Worm (Caenorhabditis elegans) whole organism, L4 larva: ENCODE data around the gene gpa-7.

Experiments used
- D1046.2 ChIP-seq: fragments of 200-800 bp; sonication (Bioruptor generic); IDR thresholded peaks from 2 replicates; pipeline ENCODE4 v1.3.6; 2022; ENCODE audit warnings: missing genetic modification characterization, missing compliant biosample characterization
- R02D3.7 ChIP-seq: fragments of 150-350 bp; sonication (generic microtip); optimal IDR thresholded peaks from 3 replicates; lab custom pipeline; 2014; ENCODE audit warnings: missing biosample characterization, missing genetic modification characterization
- Y48G9A.11 ChIP-seq: fragments of 200-800 bp; sonication (Bioruptor generic); IDR thresholded peaks from 2 replicates; pipeline ENCODE4 v1.3.6; 2022; ENCODE audit warnings: missing genetic modification reagents, missing genetic modification characterization, missing compliant biosample characterization
- Y5F2A.4 ChIP-seq: fragments of 200-800 bp; sonication (Bioruptor generic); optimal IDR thresholded peaks from 2 replicates; lab custom pipeline; 2018; ENCODE audit warnings: mild to moderate bottlenecking, missing genetic modification characterization, missing compliant biosample characterization
- ZK546.5 ChIP-seq, 2 experiments: sonication (generic microtip); optimal IDR thresholded peaks; 2 replicates each; lab custom pipeline; 2017; ENCODE audit warnings: missing biosample characterization in 2 of 2, missing genetic modification characterization in 2 of 2
- aha-1 ChIP-seq: fragments of 150-350 bp; peaks from one replicate; lab custom pipeline; 2014; ENCODE audit warnings: missing biosample characterization, missing genetic modification characterization
- arid-1 ChIP-seq: fragments of 200-800 bp; sonication (Bioruptor generic); conservative IDR thresholded peaks from 2 replicates; pipeline ENCODE4 v1.3.6; 2022; ENCODE audit warnings: missing genetic modification reagents, missing genetic modification characterization, missing compliant biosample characterization
- ces-1 ChIP-seq: fragments of 150-350 bp; sonication (generic microtip); optimal IDR thresholded peaks from 4 replicates; lab custom pipeline; 2014; ENCODE audit warnings: missing biosample characterization, missing genetic modification reagents, missing genetic modification characterization
- daf-16 ChIP-seq, 3 experiments: sonication (generic microtip); optimal IDR thresholded peaks; 2 replicates each; lab custom pipeline; 2016 to 2017; ENCODE audit warnings: missing genetic modification characterization in 3 of 3, missing genetic modification reagents in 3 of 3, mild to moderate bottlenecking in 2 of 3, missing compliant biosample characterization in 2 of 3, missing biosample characterization in 1 of 3, moderate library complexity in 1 of 3
- daf-19 ChIP-seq: fragments of 200-800 bp; sonication (Bioruptor generic); conservative IDR thresholded peaks from 2 replicates; pipeline ENCODE4 v1.3.6; 2022; ENCODE audit warnings: missing genetic modification characterization, missing compliant biosample characterization
- dmd-6 ChIP-seq: fragments of 200-800 bp; sonication (Bioruptor generic); IDR thresholded peaks from 2 replicates; pipeline ENCODE4 v1.3.6; 2022; ENCODE audit warnings: missing genetic modification reagents, missing genetic modification characterization, missing compliant biosample characterization
- dmd-9 ChIP-seq: fragments of 200-800 bp; sonication (Bioruptor generic); IDR thresholded peaks from 2 replicates; pipeline ENCODE4 v1.3.6; 2022; ENCODE audit warnings: missing genetic modification reagents, missing genetic modification characterization, missing compliant biosample characterization
- dpl-1 ChIP-seq: fragments of 150-350 bp; optimal IDR thresholded peaks from 2 replicates; lab custom pipeline; 2014; ENCODE audit warnings: missing biosample characterization, missing genetic modification reagents, missing genetic modification characterization
- dve-1 ChIP-seq: sonication (generic microtip); optimal IDR thresholded peaks from 2 replicates; lab custom pipeline; 2017; ENCODE audit warnings: antibody characterized with exemption, mild to moderate bottlenecking, missing genetic modification characterization, missing compliant biosample characterization; ENCODE audit not compliant: insufficient read depth
- egl-27 ChIP-seq: sonication (generic microtip); optimal IDR thresholded peaks from 3 replicates; lab custom pipeline; 2017; ENCODE audit warnings: missing biosample characterization, missing genetic modification reagents, missing genetic modification characterization
- fkh-10 ChIP-seq: fragments of 150-350 bp; optimal IDR thresholded peaks from 2 replicates; lab custom pipeline; 2014; ENCODE audit warnings: missing biosample characterization, missing genetic modification reagents, missing genetic modification characterization
- gei-8 ChIP-seq: fragments of 200-800 bp; sonication (Bioruptor generic); optimal IDR thresholded peaks from 2 replicates; lab custom pipeline; 2018; ENCODE audit warnings: mild to moderate bottlenecking, missing genetic modification characterization, missing compliant biosample characterization
- hif-1 ChIP-seq, 2 experiments: sonication (generic microtip); optimal IDR thresholded peaks; 2 replicates each; lab custom pipeline; 2016 to 2017; ENCODE audit warnings: missing compliant biosample characterization in 2 of 2, missing genetic modification characterization in 2 of 2, missing genetic modification reagents in 2 of 2, missing genotype in 2 of 2, mild to moderate bottlenecking in 1 of 2
- hlh-11 ChIP-seq: fragments of 200-800 bp; sonication (Bioruptor generic); optimal IDR thresholded peaks from 2 replicates; lab custom pipeline; 2018; ENCODE audit warnings: mild to moderate bottlenecking, missing genetic modification characterization, missing compliant biosample characterization
- hlh-30 ChIP-seq: sonication (generic microtip); optimal IDR thresholded peaks from 2 replicates; lab custom pipeline; 2017; ENCODE audit warnings: antibody characterized with exemption, mild to moderate bottlenecking, missing genetic modification characterization, missing compliant biosample characterization; ENCODE audit not compliant: insufficient read depth
- hmg-1.1 ChIP-seq: fragments of 200-800 bp; sonication (Bioruptor generic); IDR thresholded peaks from 2 replicates; pipeline ENCODE4 v1.3.6; 2022; ENCODE audit warnings: missing genetic modification reagents, missing genetic modification characterization, missing compliant biosample characterization
- jun-1 ChIP-seq: fragments of 150-350 bp; optimal IDR thresholded peaks from 2 replicates; lab custom pipeline; 2014; ENCODE audit warnings: missing biosample characterization, missing genetic modification reagents, missing genetic modification characterization
- lim-7 ChIP-seq: fragments of 200-800 bp; sonication (Bioruptor generic); IDR thresholded peaks from 2 replicates; pipeline ENCODE4 v1.3.6; 2022; ENCODE audit warnings: missing genetic modification characterization, missing compliant biosample characterization
- lin-15B ChIP-seq: fragments of 150-350 bp; sonication (generic microtip); optimal IDR thresholded peaks from 3 replicates; lab custom pipeline; 2014; ENCODE audit warnings: missing biosample characterization, missing genetic modification characterization
- lin-39 ChIP-seq: fragments of 150-350 bp; optimal IDR thresholded peaks from 2 replicates; lab custom pipeline; 2014; ENCODE audit warnings: missing biosample characterization, missing genetic modification reagents, missing genetic modification characterization
- lsy-2 ChIP-seq, 2 experiments: fragments of 150-350 bp in 1 of 2; sonication (generic microtip) in 1 of 2; optimal IDR thresholded peaks; 2 replicates each; lab custom pipeline; 2014 to 2017; ENCODE audit warnings: missing biosample characterization in 2 of 2, missing genetic modification characterization in 2 of 2
- mdt-29 ChIP-seq: fragments of 200-800 bp; sonication (Bioruptor generic); IDR thresholded peaks from 2 replicates; pipeline ENCODE4 v1.3.6; 2022; ENCODE audit warnings: missing genetic modification reagents, missing genetic modification characterization, missing compliant biosample characterization
- mes-2 ChIP-seq: sonication (generic microtip); optimal IDR thresholded peaks from 2 replicates; lab custom pipeline; 2016; ENCODE audit warnings: missing genotype, mild to moderate bottlenecking, missing genetic modification characterization, missing compliant biosample characterization; ENCODE audit not compliant: poor library complexity, severe bottlenecking
- mxl-3 ChIP-seq: fragments of 200-800 bp; sonication (Bioruptor generic); optimal IDR thresholded peaks from 2 replicates; lab custom pipeline; 2018; ENCODE audit warnings: mild to moderate bottlenecking, missing genetic modification characterization, missing compliant biosample characterization
- nhr-11 ChIP-seq: fragments of 150-350 bp; optimal IDR thresholded peaks from 2 replicates; lab custom pipeline; 2014; ENCODE audit warnings: missing biosample characterization, missing genetic modification characterization
- nhr-28 ChIP-seq: fragments of 150-350 bp; optimal IDR thresholded peaks from 2 replicates; lab custom pipeline; 2014; ENCODE audit warnings: missing biosample characterization, missing genetic modification characterization
- nhr-48 ChIP-seq: sonication (generic microtip); optimal IDR thresholded peaks from 2 replicates; lab custom pipeline; 2016; ENCODE audit warnings: mild to moderate bottlenecking, missing genetic modification characterization, missing compliant biosample characterization
- nhr-6 ChIP-seq: fragments of 150-350 bp; optimal IDR thresholded peaks from 2 replicates; lab custom pipeline; 2014; ENCODE audit warnings: missing biosample characterization, missing genetic modification characterization
- nhr-76 ChIP-seq: fragments of 150-350 bp; optimal IDR thresholded peaks from 2 replicates; lab custom pipeline; 2014; ENCODE audit warnings: missing biosample characterization, missing genetic modification characterization
- nhr-77 ChIP-seq: fragments of 150-350 bp; optimal IDR thresholded peaks from 2 replicates; lab custom pipeline; 2014; ENCODE audit warnings: missing biosample characterization, missing genetic modification characterization
- pha-4 ChIP-seq, 2 experiments: fragments of 150-350 bp in 1 of 2; fragments of 200-800 bp in 1 of 2; sonication (Bioruptor generic) in 1 of 2; IDR thresholded peaks in 1 of 2; optimal IDR thresholded peaks in 1 of 2; 2 replicates each; pipeline versions ENCODE4 v1.3.6 to Lab custom; 2014 to 2022; ENCODE audit warnings: missing genetic modification characterization in 2 of 2, missing genetic modification reagents in 2 of 2, missing biosample characterization in 1 of 2, missing compliant biosample characterization in 1 of 2
- php-3 ChIP-seq: fragments of 200-800 bp; sonication (Bioruptor generic); IDR thresholded peaks from 2 replicates; pipeline ENCODE4 v1.3.6; 2022; ENCODE audit warnings: missing genetic modification reagents, missing genetic modification characterization, missing compliant biosample characterization
- pqm-1 ChIP-seq: sonication (generic microtip); optimal IDR thresholded peaks from 2 replicates; lab custom pipeline; 2017; ENCODE audit warnings: missing biosample characterization, missing genetic modification characterization
- rbr-2 ChIP-seq: sonication (generic microtip); optimal IDR thresholded peaks from 2 replicates; lab custom pipeline; 2016; ENCODE audit warnings: missing genotype, missing genetic modification characterization, missing compliant biosample characterization
- snpc-4 ChIP-seq: fragments of 150-350 bp; optimal IDR thresholded peaks from 2 replicates; lab custom pipeline; 2014; ENCODE audit warnings: missing biosample characterization, missing genetic modification characterization
- spr-3 ChIP-seq: fragments of 200-800 bp; sonication (Bioruptor generic); optimal IDR thresholded peaks from 2 replicates; lab custom pipeline; 2018; ENCODE audit warnings: mild to moderate bottlenecking, missing genetic modification characterization, missing compliant biosample characterization
- unc-39 ChIP-seq: sonication (generic microtip); optimal IDR thresholded peaks from 2 replicates; lab custom pipeline; 2017; ENCODE audit warnings: missing biosample characterization, missing genetic modification characterization
- zag-1 ChIP-seq: fragments of 150-350 bp; optimal IDR thresholded peaks from 2 replicates; lab custom pipeline; 2014; ENCODE audit warnings: missing biosample characterization, missing genetic modification characterization
- zfp-3 ChIP-seq: fragments of 200-800 bp; sonication (Bioruptor generic); conservative IDR thresholded peaks from 2 replicates; pipeline ENCODE4 v1.3.6; 2022; ENCODE audit warnings: missing genetic modification reagents, missing genetic modification characterization, missing compliant biosample characterization

gpa-7 gene

DNA sequence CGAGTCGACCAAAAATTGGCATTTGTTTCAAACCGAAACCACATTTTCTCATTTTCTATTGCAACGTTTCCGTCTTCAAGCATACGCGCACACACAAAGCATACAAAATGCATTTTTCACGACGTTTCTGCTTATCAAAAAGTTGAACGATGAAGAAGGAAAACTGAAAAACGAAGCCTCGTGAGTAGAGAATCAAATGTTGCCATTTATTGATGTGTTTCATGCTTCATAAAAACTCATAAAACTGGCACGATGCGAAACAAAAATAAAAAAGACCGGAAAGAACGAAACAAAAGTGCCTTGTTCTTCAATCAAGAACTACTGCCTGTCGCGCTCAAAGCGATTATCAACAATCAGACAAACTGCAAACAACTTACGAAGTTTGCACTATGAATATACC lies 16.6 kb downstream of the gpa-7 start:
- TF ChIP-seq hlh-11 (tag; lab: Kevin White, UChicago), result peak; percentile 29
- TF ChIP-seq hif-1 (tag; optimal IDR thresholded peaks at IDR 0.05; lab: Kevin White, UChicago), result no peak
- peak; percentile 36 for TF ChIP-seq mxl-3 (GFP tag; lab: Kevin White, UChicago)
- no peak for TF ChIP-seq rbr-2
- peak; percentile 1 for TF ChIP-seq nhr-6 (tag; lab: Kevin White, UChicago)
- TF ChIP-seq dve-1 (tag; lab: Kevin White, UChicago), result peak; percentile 22
- TF ChIP-seq nhr-28 (tag; lab: Kevin White, UChicago), result peak; percentile 67
- TF ChIP-seq nhr-76 (tag; lab: Kevin White, UChicago), result no peak
- TF ChIP-seq dmd-6, result peak; percentile 57
- peak; percentile 71 for TF ChIP-seq php-3
- no peak for TF ChIP-seq gei-8 (GFP tag; lab: Kevin White, UChicago)
- TF ChIP-seq egl-27, result no peak
- TF ChIP-seq zag-1 (tag; lab: Kevin White, UChicago), result no peak
- TF ChIP-seq daf-19 (GFP tag; lab: Robert Waterston, UW), result no peak
- TF ChIP-seq zfp-3, result no peak
- no peak for TF ChIP-seq lsy-2 (tag; optimal IDR thresholded peaks at IDR 0.05; lab: Kevin White, UChicago)
- TF ChIP-seq lin-39 (tag; lab: Kevin White, UChicago), result no peak
- no peak for TF ChIP-seq aha-1 (tag; lab: Kevin White, UChicago)
- TF ChIP-seq snpc-4 (tag; lab: Kevin White, UChicago), result no peak
- no peak for TF ChIP-seq D1046.2 (GFP tag; lab: Robert Waterston, UW)
- TF ChIP-seq pqm-1 (tag; lab: Kevin White, UChicago), result peak; percentile 14
- no peak for TF ChIP-seq daf-16 (GFP tag; optimal IDR thresholded peaks at IDR 0.05; lab: Kevin White, UChicago)
- TF ChIP-seq daf-16 (tag; optimal IDR thresholded peaks at IDR 0.05; lab: Kevin White, UChicago), result peak; percentile 76
- TF ChIP-seq fkh-10 (GFP tag; lab: Kevin White, UChicago), result no peak

DNA sequence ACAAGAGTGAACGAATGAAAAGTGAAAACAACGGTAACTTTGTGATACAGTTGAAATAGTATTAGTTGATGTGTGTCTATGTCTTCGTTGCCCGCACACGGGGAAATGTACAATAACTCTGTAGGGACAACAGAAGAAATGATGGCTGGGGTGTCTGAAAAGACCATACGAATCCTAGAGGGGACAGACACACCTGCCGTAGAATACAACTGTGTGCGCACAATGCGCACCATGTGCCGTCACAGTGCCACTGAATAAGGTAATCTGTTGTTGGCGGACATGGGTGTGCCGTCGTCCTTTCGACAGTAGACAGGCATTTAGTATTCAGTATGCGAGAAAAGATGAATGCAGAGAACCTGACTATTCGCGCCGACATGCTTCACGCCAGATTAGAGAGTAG lies 17.4 kb downstream of the gpa-7 start:
- TF ChIP-seq lim-7 (GFP tag; lab: Robert Waterston, UW) (no peak), dmd-9 (GFP tag; lab: Robert Waterston, UW) (no peak), aha-1 (tag; lab: Kevin White, UChicago) (peak; percentile 84), daf-19 (GFP tag; lab: Robert Waterston, UW) (no peak), nhr-77 (tag; lab: Kevin White, UChicago) (no peak), nhr-76 (tag; lab: Kevin White, UChicago) (no peak), mdt-29 (GFP tag; lab: Robert Waterston, UW) (no peak), snpc-4 (tag; lab: Kevin White, UChicago) (no peak), hmg-1.1 (GFP tag; lab: Robert Waterston, UW) (no peak), rbr-2 (no peak), lin-15B (tag; lab: Kevin White, UChicago) (no peak), ces-1 (GFP tag; lab: Kevin White, UChicago) (no peak), hlh-30 (tag; lab: Kevin White, UChicago) (peak; percentile 17), unc-39 (tag; lab: Kevin White, UChicago) (no peak), jun-1 (tag; lab: Kevin White, UChicago) (no peak), mes-2 (tag; lab: Kevin White, UChicago) (peak; percentile 28), dve-1 (tag; lab: Kevin White, UChicago) (peak; percentile 10), arid-1 (GFP tag; lab: Robert Waterston, UW) (no peak), dpl-1 (no peak), mxl-3 (GFP tag; lab: Kevin White, UChicago) (peak; percentile 70), nhr-48 (tag; lab: Kevin White, UChicago) (no peak), dmd-6 (no peak), Y48G9A.11 (GFP tag; lab: Robert Waterston, UW) (no peak), R02D3.7 (tag; lab: Kevin White, UChicago) (no peak), ZK546.5 (tag; optimal IDR thresholded peaks at IDR 0.05; lab: Kevin White, UChicago) (no peak), nhr-28 (tag; lab: Kevin White, UChicago) (peak; percentile 49), nhr-11 (tag; lab: Kevin White, UChicago) (no peak), spr-3 (GFP tag; lab: Kevin White, UChicago) (no peak), pha-4 (GFP tag; IDR thresholded peaks at IDR 0.05; lab: Robert Waterston, UW) (no peak), pha-4 (tag; optimal IDR thresholded peaks at IDR 0.05; lab: Kevin White, UChicago) (no peak), Y5F2A.4 (GFP tag; lab: Kevin White, UChicago) (no peak)
